Worm (Caenorhabditis elegans) whole organism, L2 larva: ENCODE measurements around the gene mig-17.

Source experiments
- C34F6.9 ChIP-seq: fragments of 150-350 bp; optimal IDR thresholded peaks from 2 replicates; lab custom pipeline; 2014; ENCODE audit warnings: missing biosample characterization, missing genetic modification characterization
- R02D3.7 ChIP-seq: fragments of 150-350 bp; optimal IDR thresholded peaks from 2 replicates; lab custom pipeline; 2014; ENCODE audit warnings: missing biosample characterization, missing genetic modification characterization
- Y55F3AM.14 ChIP-seq: fragments of 200-800 bp; sonication (Bioruptor generic); optimal IDR thresholded peaks from 2 replicates; lab custom pipeline; 2018; ENCODE audit warnings: mild to moderate bottlenecking, missing genetic modification characterization, missing compliant biosample characterization
- ZK546.5 ChIP-seq: sonication (generic microtip); optimal IDR thresholded peaks from 2 replicates; lab custom pipeline; 2017; ENCODE audit warnings: missing biosample characterization, missing genetic modification characterization
- alr-1 ChIP-seq: fragments of 150-350 bp; optimal IDR thresholded peaks from 2 replicates; lab custom pipeline; 2014; ENCODE audit warnings: missing biosample characterization, missing genetic modification characterization
- aly-2 ChIP-seq: fragments of 150-350 bp; optimal IDR thresholded peaks from 2 replicates; lab custom pipeline; 2014; ENCODE audit warnings: missing biosample characterization, missing genetic modification characterization
- ceh-16 ChIP-seq: fragments of 150-350 bp; optimal IDR thresholded peaks from 2 replicates; lab custom pipeline; 2014; ENCODE audit warnings: missing biosample characterization, missing genetic modification characterization
- crh-2 ChIP-seq: sonication (generic microtip); optimal IDR thresholded peaks from 2 replicates; lab custom pipeline; 2017; ENCODE audit warnings: missing biosample characterization, missing genetic modification characterization
- dmd-4 ChIP-seq: sonication (generic microtip); optimal IDR thresholded peaks from 2 replicates; lab custom pipeline; 2017; ENCODE audit warnings: missing biosample characterization, missing genetic modification characterization
- elt-1 ChIP-seq: fragments of 150-350 bp; optimal IDR thresholded peaks from 2 replicates; lab custom pipeline; 2014; ENCODE audit warnings: missing biosample characterization, missing genetic modification characterization
- elt-3 ChIP-seq: sonication (generic microtip); optimal IDR thresholded peaks from 2 replicates; lab custom pipeline; 2017; ENCODE audit warnings: missing biosample characterization, missing genetic modification characterization
- fos-1 ChIP-seq: fragments of 150-350 bp; optimal IDR thresholded peaks from 2 replicates; lab custom pipeline; 2014; ENCODE audit warnings: missing biosample characterization, missing genetic modification characterization
- gmeb-1 ChIP-seq: fragments of 150-350 bp; optimal IDR thresholded peaks from 2 replicates; lab custom pipeline; 2014; ENCODE audit warnings: missing biosample characterization, missing genetic modification characterization
- lin-11 ChIP-seq: fragments of 150-350 bp; sonication (generic microtip); optimal IDR thresholded peaks from 2 replicates; lab custom pipeline; 2014; ENCODE audit warnings: missing biosample characterization, missing genetic modification characterization, inconsistent platforms, mixed read lengths
- lin-13 ChIP-seq: fragments of 150-350 bp; optimal IDR thresholded peaks from 2 replicates; lab custom pipeline; 2014; ENCODE audit warnings: missing biosample characterization, missing genetic modification reagents, missing genetic modification characterization
- lsy-2 ChIP-seq, 2 experiments: fragments of 150-350 bp in 1 of 2; sonication (generic microtip) in 1 of 2; optimal IDR thresholded peaks; 2 replicates each; lab custom pipeline; 2014 to 2017; ENCODE audit warnings: missing biosample characterization in 2 of 2, missing genetic modification characterization in 2 of 2
- mab-5 ChIP-seq: fragments of 150-350 bp; optimal IDR thresholded peaks from 2 replicates; lab custom pipeline; 2014; ENCODE audit warnings: missing biosample characterization, missing genetic modification characterization
- mbf-1 ChIP-seq: sonication (generic microtip); optimal IDR thresholded peaks from 2 replicates; lab custom pipeline; 2017; ENCODE audit warnings: missing biosample characterization, missing genetic modification characterization
- mdl-1 ChIP-seq, 2 experiments: fragments of 150-350 bp in 1 of 2; sonication (generic microtip) in 1 of 2; optimal IDR thresholded peaks; 2 replicates each; lab custom pipeline; 2017; ENCODE audit warnings: missing biosample characterization in 2 of 2, missing genetic modification characterization in 2 of 2
- nhr-10 ChIP-seq: sonication (generic microtip); optimal IDR thresholded peaks from 2 replicates; lab custom pipeline; 2017; ENCODE audit warnings: missing biosample characterization, missing genetic modification characterization
- nhr-11 ChIP-seq: fragments of 150-350 bp; optimal IDR thresholded peaks from 2 replicates; lab custom pipeline; 2014; ENCODE audit warnings: missing biosample characterization, missing genetic modification characterization
- nhr-12 ChIP-seq: fragments of 150-350 bp; optimal IDR thresholded peaks from 2 replicates; lab custom pipeline; 2014; ENCODE audit warnings: missing biosample characterization, missing genetic modification characterization
- nhr-129 ChIP-seq: fragments of 150-350 bp; optimal IDR thresholded peaks from 2 replicates; lab custom pipeline; 2014; ENCODE audit warnings: missing biosample characterization, missing genetic modification characterization
- nhr-21 ChIP-seq: fragments of 150-350 bp; optimal IDR thresholded peaks from 2 replicates; lab custom pipeline; 2014; ENCODE audit warnings: missing biosample characterization, missing genetic modification characterization
- nhr-237 ChIP-seq: fragments of 150-350 bp; optimal IDR thresholded peaks from 2 replicates; lab custom pipeline; 2014; ENCODE audit warnings: missing biosample characterization, missing genetic modification characterization
- nhr-77 ChIP-seq: fragments of 150-350 bp; optimal IDR thresholded peaks from 2 replicates; lab custom pipeline; 2014; ENCODE audit warnings: missing biosample characterization, missing genetic modification characterization
- skn-1 ChIP-seq: sonication (generic microtip); optimal IDR thresholded peaks from 2 replicates; lab custom pipeline; 2017; ENCODE audit warnings: missing biosample characterization, missing genetic modification characterization
- sma-3 ChIP-seq: sonication (generic microtip); optimal IDR thresholded peaks from 2 replicates; lab custom pipeline; 2016; ENCODE audit warnings: missing genetic modification reagents, missing genetic modification characterization, missing compliant biosample characterization
- sma-9 ChIP-seq, 2 experiments: fragments of 150-350 bp in 1 of 2; sonication (generic microtip) in 1 of 2; optimal IDR thresholded peaks; 2 replicates each; lab custom pipeline; 2014 to 2016; ENCODE audit warnings: missing genetic modification characterization in 2 of 2, mild to moderate bottlenecking in 1 of 2, missing biosample characterization in 1 of 2, missing compliant biosample characterization in 1 of 2, missing genetic modification reagents in 1 of 2, moderate library complexity in 1 of 2
- snpc-4 ChIP-seq: fragments of 150-350 bp; optimal IDR thresholded peaks from 2 replicates; lab custom pipeline; 2014; ENCODE audit warnings: missing biosample characterization, missing genetic modification characterization
- unc-39 ChIP-seq: fragments of 150-350 bp; optimal IDR thresholded peaks from 2 replicates; lab custom pipeline; 2014; ENCODE audit warnings: missing biosample characterization, missing genetic modification characterization
- unc-55 ChIP-seq: fragments of 150-350 bp; sonication (generic microtip); optimal IDR thresholded peaks from 3 replicates; lab custom pipeline; 2014; ENCODE audit warnings: missing biosample characterization, missing genetic modification reagents, missing genetic modification characterization
- unc-62 ChIP-seq: fragments of 150-350 bp; optimal IDR thresholded peaks from 2 replicates; lab custom pipeline; 2014; ENCODE audit warnings: missing biosample characterization, missing genetic modification reagents, missing genetic modification characterization
- zag-1 ChIP-seq: fragments of 150-350 bp; optimal IDR thresholded peaks from 2 replicates; lab custom pipeline; 2014; ENCODE audit warnings: missing biosample characterization, missing genetic modification characterization
- ztf-1 ChIP-seq: fragments of 200-800 bp; sonication (Bioruptor generic); conservative IDR thresholded peaks from 2 replicates; pipeline ENCODE4 v1.3.6; 2022; ENCODE audit warnings: missing genetic modification characterization, missing compliant biosample characterization
- ztf-11 ChIP-seq: sonication (generic microtip); optimal IDR thresholded peaks from 2 replicates; lab custom pipeline; 2017; ENCODE audit warnings: missing biosample characterization, missing genetic modification characterization
- ztf-4 ChIP-seq: fragments of 150-350 bp; optimal IDR thresholded peaks from 2 replicates; lab custom pipeline; 2014; ENCODE audit warnings: missing biosample characterization, missing genetic modification characterization

Gene mig-17

ce11 chrV:11449404-11449803, 2.9 kb downstream of the mig-17 start:
- TF ChIP-seq unc-62 = no peak
- no peak for TF ChIP-seq dmd-4 (tag; lab: Kevin White, UChicago)
- no peak for TF ChIP-seq lin-11 (tag; lab: Kevin White, UChicago)
- no peak for TF ChIP-seq skn-1 (tag; lab: Kevin White, UChicago)
- TF ChIP-seq mbf-1 = no peak
- TF ChIP-seq nhr-237 (tag; lab: Kevin White, UChicago) = no peak
- no peak for TF ChIP-seq unc-39 (tag; lab: Kevin White, UChicago)
- TF ChIP-seq alr-1 (tag; lab: Kevin White, UChicago) = no peak
- no peak for TF ChIP-seq elt-1 (tag; lab: Kevin White, UChicago)
- TF ChIP-seq sma-3 (GFP tag; lab: Kevin White, UChicago) = no peak
- TF ChIP-seq ztf-4 (tag; lab: Kevin White, UChicago) = no peak
- TF ChIP-seq nhr-129 (tag; lab: Kevin White, UChicago) = no peak
- no peak for TF ChIP-seq lin-13
- TF ChIP-seq Y55F3AM.14 (GFP tag; lab: Kevin White, UChicago) = no peak
- TF ChIP-seq nhr-10 (tag; lab: Kevin White, UChicago) = no peak
- no peak for TF ChIP-seq ZK546.5 (tag; lab: Kevin White, UChicago)

DNA sequence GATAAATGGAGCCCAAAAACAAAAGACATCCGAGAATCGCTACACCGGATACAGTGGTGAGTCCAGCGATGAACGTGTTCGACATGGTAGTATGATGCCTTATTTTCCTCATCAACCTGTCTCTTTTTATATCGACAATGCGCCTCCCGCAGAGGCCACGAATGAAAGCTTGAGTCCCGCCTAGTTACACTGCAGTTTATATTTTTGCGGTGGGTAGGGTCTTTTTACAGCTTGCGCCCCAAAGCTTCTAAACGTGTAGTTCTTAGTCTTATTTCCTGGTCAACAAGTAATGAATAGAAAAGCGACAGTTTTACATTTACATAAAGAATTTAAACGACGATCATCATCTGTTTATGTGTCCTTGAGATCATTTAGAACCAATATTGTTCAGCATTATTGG, 3.8 kb downstream of the mig-17 start, which contains the start of gene col-156:
Gene col-156 (minus strand): TSS at position 101 of the 400 bp plus-strand sequence.
- TF ChIP-seq ztf-11 (no peak), gmeb-1 (no peak), ceh-16 (tag; lab: Kevin White, UChicago) (no peak), nhr-129 (tag; lab: Kevin White, UChicago) (no peak), elt-3 (tag; lab: Kevin White, UChicago) (no peak), ztf-4 (tag; lab: Kevin White, UChicago) (no peak), mdl-1 (tag; optimal IDR thresholded peaks at IDR 0.05; lab: Kevin White, UChicago) (no peak)

DNA sequence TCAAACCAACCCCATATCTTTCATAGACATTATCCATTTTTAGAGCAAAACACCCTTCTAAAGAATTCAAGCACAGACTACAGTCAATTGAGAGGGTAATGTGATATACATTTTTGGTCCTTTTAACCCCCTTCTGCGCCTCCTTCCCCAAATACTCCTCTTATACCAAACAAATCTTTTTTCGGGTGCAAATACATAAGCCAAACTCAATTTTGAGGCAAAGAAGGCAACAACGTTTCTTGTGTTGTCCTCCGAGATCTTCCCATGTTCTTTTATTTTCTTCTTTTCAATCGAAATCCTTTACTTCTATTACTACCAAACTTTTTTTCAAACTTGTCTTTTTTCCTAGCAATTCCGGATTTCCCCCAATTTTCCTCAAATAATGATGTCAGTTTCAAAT, 8.4 kb downstream of the mig-17 start:
- no peak for TF ChIP-seq snpc-4
- TF ChIP-seq zag-1 (tag; lab: Kevin White, UChicago) = no peak

- no peak for TF ChIP-seq aly-2 (tag; lab: Kevin White, UChicago)
- no peak for TF ChIP-seq crh-2 (tag; lab: Kevin White, UChicago)
Observed at ce11 chrV:11459255-11459654, 12.8 kb downstream of the mig-17 start, which contains the start of gene T11F9.1. Gene T11F9.1 (plus strand): TSS chrV:11459555.

- TF ChIP-seq unc-55 (GFP tag; lab: Kevin White, UChicago) = no peak
- 0 out of 2 replicates have a peak, but pooled peaks have one; percentile 60 for TF ChIP-seq ztf-1 (GFP tag; lab: Robert Waterston, UW)
- no peak for TF ChIP-seq R02D3.7 (tag; lab: Kevin White, UChicago)
- TF ChIP-seq sma-3 (GFP tag; lab: Kevin White, UChicago) = no peak
- no peak for TF ChIP-seq alr-1 (tag; lab: Kevin White, UChicago)
Observed at ce11 chrV:11462963-11463453, 16.5 kb downstream of the mig-17 start, which contains the start of gene zipt-16. Gene zipt-16 (plus strand): TSS chrV:11463013.

ce11 chrV:11470210-11470713, 23.8 kb downstream of the mig-17 start, which contains the start of gene aat-6:
Gene aat-6 (minus strand): TSS chrV:11470663.
- TF ChIP-seq crh-2 (tag; lab: Kevin White, UChicago) = peak; percentile 21
- no peak for TF ChIP-seq gmeb-1
- no peak for TF ChIP-seq mab-5
- TF ChIP-seq fos-1 (tag; lab: Kevin White, UChicago) = peak; percentile 82
- no peak for TF ChIP-seq nhr-21 (tag; lab: Kevin White, UChicago)
- peak; percentile 54 for TF ChIP-seq sma-9 (GFP tag; optimal IDR thresholded peaks at IDR 0.05; lab: Kevin White, UChicago)
- TF ChIP-seq sma-9 (tag; optimal IDR thresholded peaks at IDR 0.05; lab: Kevin White, UChicago) = no peak
- TF ChIP-seq nhr-77 (tag; lab: Kevin White, UChicago) = no peak
- no peak for TF ChIP-seq C34F6.9 (tag; lab: Kevin White, UChicago)
- no peak for TF ChIP-seq nhr-12 (tag; lab: Kevin White, UChicago)
- TF ChIP-seq nhr-11 (tag; lab: Kevin White, UChicago) = no peak
- TF ChIP-seq sma-3 (GFP tag; lab: Kevin White, UChicago) = no peak
- no peak for TF ChIP-seq dmd-4 (tag; lab: Kevin White, UChicago)
- no peak for TF ChIP-seq nhr-237 (tag; lab: Kevin White, UChicago)
- TF ChIP-seq lsy-2 (tag; optimal IDR thresholded peaks at IDR 0.05; lab: Kevin White, UChicago) = no peak
- TF ChIP-seq, all 48 proteins: peak for 3
